Worm (Caenorhabditis elegans) whole organism, midembryonic: ENCODE measurements around the gene mtm-6.

ENCODE experiments used
- cog-1 ChIP-seq: sonication (generic microtip); optimal IDR thresholded peaks from 2 replicates; lab custom pipeline; 2016; ENCODE audit warnings: missing genetic modification characterization, missing compliant biosample characterization
- flt-1 ChIP-seq: fragments of 200-800 bp; sonication (Bioruptor generic); IDR thresholded peaks from 2 replicates; pipeline ENCODE4 v1.3.6; 2022; ENCODE audit warnings: missing genetic modification characterization, missing compliant biosample characterization
- klf-2 ChIP-seq: fragments of 200-800 bp; sonication (Bioruptor generic); conservative IDR thresholded peaks from 2 replicates; pipeline ENCODE4 v1.3.6; 2022; ENCODE audit warnings: missing genetic modification reagents, missing genetic modification characterization, missing compliant biosample characterization
- med-1 ChIP-seq: sonication (generic microtip); optimal IDR thresholded peaks from 2 replicates; lab custom pipeline; 2017; ENCODE audit warnings: missing genetic modification characterization, mild to moderate bottlenecking, missing compliant biosample characterization, antibody characterized with exemption, missing genetic modification reagents; ENCODE audit not compliant: insufficient read depth
- ref-1 ChIP-seq: fragments of 200-800 bp; sonication (Bioruptor generic); conservative IDR thresholded peaks from 2 replicates; pipeline ENCODE4 v1.3.6; 2022; ENCODE audit warnings: missing genetic modification reagents, missing genetic modification characterization, missing compliant biosample characterization
- ztf-23 ChIP-seq: fragments of 200-800 bp; sonication (Bioruptor generic); IDR thresholded peaks from 2 replicates; pipeline ENCODE4 v1.3.6; 2022; ENCODE audit warnings: missing genetic modification reagents, missing genetic modification characterization, missing compliant biosample characterization
- ztf-29 ChIP-seq: fragments of 200-800 bp; sonication (Bioruptor generic); IDR thresholded peaks from 2 replicates; pipeline ENCODE4 v1.3.6; 2022; ENCODE audit warnings: missing genetic modification reagents, missing genetic modification characterization, missing compliant biosample characterization

DNA sequence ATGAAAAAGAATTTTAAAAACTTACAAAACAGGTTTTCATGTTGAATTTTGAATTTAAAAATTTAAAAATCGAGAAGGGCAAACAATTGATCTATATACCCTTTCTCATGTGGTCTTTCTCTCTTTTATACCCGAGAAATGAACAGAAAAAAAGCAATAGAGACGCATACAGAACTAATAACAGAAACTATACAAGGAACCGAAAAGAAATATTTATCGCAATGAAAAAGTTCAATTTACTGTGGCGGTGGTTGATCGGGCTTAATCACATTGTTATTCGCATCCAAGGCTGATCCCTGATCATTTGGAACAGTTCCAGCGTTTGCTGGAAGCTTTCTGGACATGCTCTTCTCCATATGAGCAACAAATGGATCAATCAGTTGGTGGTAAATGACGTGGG, 31.4 kb downstream of the mtm-6 start, which contains the start of gene T03F6.10:
- TF ChIP-seq ztf-23 (GFP tag; lab: Robert Waterston, UW) (no peak), klf-2 (GFP tag; lab: Robert Waterston, UW) (no peak), ref-1 (GFP tag; lab: Robert Waterston, UW) (no peak), med-1 (GFP tag; lab: Kevin White, UChicago) (no peak), cog-1 (tag; lab: Kevin White, UChicago) (no peak), ztf-29 (no peak), flt-1 (no peak)
